Fruit fly (Drosophila melanogaster) whole organism, embryonic: Measurements from ENCODE around the gene CDase.

Experiments
- Aef1 ChIP-seq: fragments of 200-800 bp; sonication (Bioruptor generic); IDR thresholded peaks from 3 replicates; pipeline ENCODE4 v1.3.6; 2022; ENCODE audit warnings: missing biosample characterization, missing genetic modification characterization
- Atf3 ChIP-seq: fragments of 200-800 bp; sonication (Bioruptor generic); optimal IDR thresholded peaks from 3 replicates; lab custom pipeline; 2016; ENCODE audit warnings: missing biosample characterization, missing genetic modification characterization
- Bgb ChIP-seq: fragments of 200-800 bp; sonication (Bioruptor generic); IDR thresholded peaks from 2 replicates; pipeline ENCODE4 v1.3.6; 2022; ENCODE audit warnings: missing biosample characterization, missing genetic modification characterization; ENCODE audit not compliant: partially characterized antibody
- CG11695 ChIP-seq: fragments of 200-800 bp; sonication (Bioruptor generic); IDR thresholded peaks from 3 replicates; pipeline ENCODE4 v1.3.6; 2022; ENCODE audit warnings: missing biosample characterization, missing genetic modification characterization
- CG12104 ChIP-seq: fragments of 200-800 bp; sonication (Bioruptor generic); optimal IDR thresholded peaks from 3 replicates; lab custom pipeline; 2016; ENCODE audit warnings: missing biosample characterization, missing genetic modification characterization
- CG13424 ChIP-seq: fragments of 200-800 bp; sonication (Bioruptor generic); optimal IDR thresholded peaks from 2 replicates; lab custom pipeline; 2019; ENCODE audit warnings: missing biosample characterization, mild to moderate bottlenecking, missing genetic modification characterization, moderate library complexity
- CG14014 ChIP-seq: fragments of 200-800 bp; sonication (Bioruptor generic); IDR thresholded peaks from 2 replicates; pipeline ENCODE4 v1.3.6; 2022; ENCODE audit warnings: missing biosample characterization, missing genetic modification characterization
- CG14667 ChIP-seq: fragments of 200-800 bp; sonication (Bioruptor generic); IDR thresholded peaks from 2 replicates; pipeline ENCODE4 v1.3.6; 2022; ENCODE audit warnings: missing biosample characterization, missing genetic modification characterization
- CG2202 ChIP-seq: fragments of 200-800 bp; sonication (Bioruptor generic); optimal IDR thresholded peaks from 2 replicates; lab custom pipeline; 2018; ENCODE audit warnings: missing biosample characterization, mild to moderate bottlenecking, missing genetic modification characterization
- CG42726 ChIP-seq: fragments of 200-800 bp; sonication (Bioruptor generic); IDR thresholded peaks from 2 replicates; pipeline ENCODE4 v1.3.6; 2022; ENCODE audit warnings: missing biosample characterization, missing genetic modification characterization; ENCODE audit not compliant: partially characterized antibody
- CG8281 ChIP-seq: fragments of 200-800 bp; sonication (Bioruptor generic); optimal IDR thresholded peaks from 2 replicates; lab custom pipeline; 2018; ENCODE audit warnings: missing biosample characterization, mild to moderate bottlenecking, missing genetic modification characterization, moderate library complexity
- D ChIP-seq, 2 experiments: fragments of 200-800 bp in 1 of 2; fragments of >200 bp in 1 of 2; sonication (Bioruptor generic) in 1 of 2; optimal IDR thresholded peaks; 2 replicates in 1 of 2; 3 replicates in 1 of 2; lab custom pipeline; 2017; ENCODE audit warnings: mild to moderate bottlenecking in 1 of 2, missing biosample characterization in 1 of 2, missing genetic modification characterization in 1 of 2, missing genetic modification reagents in 1 of 2
- D19B ChIP-seq: fragments of 200-800 bp; sonication (Bioruptor generic); optimal IDR thresholded peaks from 2 replicates; lab custom pipeline; 2017; ENCODE audit warnings: missing biosample characterization, mild to moderate bottlenecking, missing genetic modification characterization
- Deaf1 ChIP-seq: fragments of 200-800 bp; optimal IDR thresholded peaks from 3 replicates; lab custom pipeline; 2019; ENCODE audit warnings: missing biosample characterization, mild to moderate bottlenecking, missing genetic modification characterization, moderate library complexity
- Elba2 ChIP-seq: fragments of 200-800 bp; sonication (Bioruptor generic); optimal IDR thresholded peaks from 3 replicates; lab custom pipeline; 2016; ENCODE audit warnings: missing biosample characterization, missing genetic modification characterization
- HLH4C ChIP-seq: fragments of 200-800 bp; sonication (Bioruptor generic); IDR thresholded peaks from 3 replicates; pipeline ENCODE4 v1.3.6; 2022; ENCODE audit warnings: missing biosample characterization, missing genetic modification characterization; ENCODE audit not compliant: partially characterized antibody
- MBD-R2 ChIP-seq: fragments of 200-800 bp; sonication (Bioruptor generic); IDR thresholded peaks from 2 replicates; pipeline ENCODE4 v1.3.6; 2022; ENCODE audit warnings: missing biosample characterization, missing genetic modification characterization
- NfI ChIP-seq: fragments of 200-800 bp; sonication (Bioruptor generic); optimal IDR thresholded peaks from 3 replicates; lab custom pipeline; 2018; ENCODE audit warnings: missing biosample characterization, mild to moderate bottlenecking, missing genetic modification characterization, moderate library complexity
- Pdp1 ChIP-seq, 2 experiments: fragments of 200-800 bp; sonication (Bioruptor generic); optimal IDR thresholded peaks; 3 replicates each; lab custom pipeline; 2016; ENCODE audit warnings: missing biosample characterization in 2 of 2, missing genetic modification characterization in 2 of 2, mild to moderate bottlenecking in 1 of 2, moderate library complexity in 1 of 2
- Rx ChIP-seq: fragments of 200-800 bp; sonication (Bioruptor generic); IDR thresholded peaks from 2 replicates; pipeline ENCODE4 v1.3.6; 2022; ENCODE audit warnings: missing biosample characterization, missing genetic modification characterization
- Side ChIP-seq: fragments of 200-800 bp; sonication (Bioruptor generic); optimal IDR thresholded peaks from 2 replicates; lab custom pipeline; 2016; ENCODE audit warnings: missing biosample characterization, missing genetic modification characterization
- da ChIP-seq: fragments of 200-800 bp; sonication (Bioruptor generic); optimal IDR thresholded peaks from 2 replicates; lab custom pipeline; 2016; ENCODE audit warnings: missing biosample characterization, missing genetic modification characterization
- exex ChIP-seq: fragments of 200-800 bp; sonication (Bioruptor generic); optimal IDR thresholded peaks from 4 replicates; lab custom pipeline; 2018; ENCODE audit warnings: missing biosample characterization, mild to moderate bottlenecking, missing genetic modification characterization, moderate library complexity
- gsb-n ChIP-seq: fragments of 200-800 bp; sonication (Bioruptor generic); optimal IDR thresholded peaks from 3 replicates; lab custom pipeline; 2018; ENCODE audit warnings: missing biosample characterization, mild to moderate bottlenecking, missing genetic modification characterization
- jigr1 ChIP-seq: fragments of 200-800 bp; sonication (Bioruptor generic); IDR thresholded peaks from 3 replicates; pipeline ENCODE4 v1.3.6; 2022; ENCODE audit warnings: missing biosample characterization, missing genetic modification characterization
- lov ChIP-seq, 2 experiments: fragments of 200-800 bp in 1 of 2; fragments of >200 bp in 1 of 2; sonication (Bioruptor generic) in 1 of 2; IDR thresholded peaks in 1 of 2; optimal IDR thresholded peaks in 1 of 2; 2 replicates in 1 of 2; 3 replicates in 1 of 2; pipeline versions ENCODE4 v1.3.6 to Lab custom; 2017 to 2022; ENCODE audit warnings: missing biosample characterization in 1 of 2, missing genetic modification characterization in 1 of 2
- mirr ChIP-seq: fragments of 200-800 bp; sonication (Bioruptor generic); optimal IDR thresholded peaks from 3 replicates; lab custom pipeline; 2018; ENCODE audit warnings: missing biosample characterization, mild to moderate bottlenecking, missing genetic modification characterization
- nerfin-1 ChIP-seq: fragments of 200-800 bp; sonication (Bioruptor generic); optimal IDR thresholded peaks from 3 replicates; lab custom pipeline; 2019; ENCODE audit warnings: missing biosample characterization, mild to moderate bottlenecking, missing genetic modification characterization, moderate library complexity
- odd ChIP-seq: fragments of 200-800 bp; sonication (Bioruptor generic); optimal IDR thresholded peaks from 2 replicates; lab custom pipeline; 2017; ENCODE audit warnings: missing biosample characterization, mild to moderate bottlenecking, missing genetic modification characterization
- salm ChIP-seq: fragments of 200-800 bp; sonication (Bioruptor generic); optimal IDR thresholded peaks from 2 replicates; lab custom pipeline; 2018; ENCODE audit warnings: missing biosample characterization, mild to moderate bottlenecking, missing genetic modification characterization
- schlank ChIP-seq: fragments of 200-800 bp; sonication (Bioruptor generic); optimal IDR thresholded peaks from 2 replicates; lab custom pipeline; 2018; ENCODE audit warnings: missing biosample characterization, mild to moderate bottlenecking, missing genetic modification characterization
- so ChIP-seq: fragments of 200-800 bp; sonication (Bioruptor generic); IDR thresholded peaks from 3 replicates; pipeline ENCODE4 v1.3.6; 2022; ENCODE audit warnings: missing biosample characterization, missing genetic modification characterization
- sr ChIP-seq: fragments of 200-800 bp; sonication (Bioruptor generic); IDR thresholded peaks from 3 replicates; pipeline ENCODE4 v1.3.6; 2022; ENCODE audit warnings: missing biosample characterization, missing genetic modification characterization
- ssp ChIP-seq: fragments of 200-800 bp; sonication (Bioruptor generic); IDR thresholded peaks from 2 replicates; pipeline ENCODE4 v1.3.6; 2022; ENCODE audit warnings: missing biosample characterization, missing genetic modification characterization
- tll ChIP-seq, 2 experiments: fragments of 200-800 bp in 1 of 2; fragments of >200 bp in 1 of 2; sonication (Bioruptor generic) in 1 of 2; optimal IDR thresholded peaks; 2 replicates each; lab custom pipeline; 2017 to 2019; ENCODE audit warnings: missing biosample characterization in 2 of 2, missing genetic modification characterization in 2 of 2, mild to moderate bottlenecking in 1 of 2, moderate library complexity in 1 of 2
- zen2 ChIP-seq: fragments of 200-800 bp; sonication (Bioruptor generic); IDR thresholded peaks from 3 replicates; pipeline ENCODE4 v1.3.6; 2022; ENCODE audit warnings: missing biosample characterization, missing genetic modification characterization; ENCODE audit not compliant: partially characterized antibody

CDase gene

DNA sequence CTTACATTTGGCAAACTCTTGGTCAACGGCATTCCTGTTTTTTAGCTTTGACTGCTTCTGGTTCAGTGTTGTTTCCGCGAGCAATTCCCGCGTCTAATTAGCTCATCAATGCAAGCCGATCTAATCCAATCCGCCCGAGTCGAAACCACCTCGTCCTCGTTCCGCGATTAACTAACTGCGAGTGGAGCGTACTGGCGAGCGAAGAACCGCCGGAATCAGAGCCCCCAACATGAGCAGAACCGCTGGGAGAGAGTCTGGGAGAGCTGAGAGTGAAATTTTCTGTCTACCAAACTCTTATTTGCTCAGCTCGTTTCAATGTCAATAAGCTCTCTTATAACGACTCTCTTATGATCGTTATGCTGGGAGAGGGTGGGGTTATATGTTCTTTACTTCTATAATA lies 9.1 kb upstream of the CDase start (continued):
- TF ChIP-seq NfI (GFP tag; lab: Kevin White, UChicago) (peak; percentile 47), gsb-n (tag; lab: Kevin White, UChicago) (peak; percentile 78), D (optimal IDR thresholded peaks at IDR 0.05; lab: Kevin White, UChicago) (no peak), D (GFP tag; optimal IDR thresholded peaks at IDR 0.05; lab: Kevin White, UChicago) (peak; percentile 75), CG14667 (GFP tag; lab: Robert Waterston, UW) (no peak), Aef1 (GFP tag; lab: Robert Waterston, UW) (0 out of 3 replicates have a peak, but pooled peaks have one; percentile 22), CG42726 (no peak), tll (GFP tag; optimal IDR thresholded peaks at IDR 0.05; lab: Kevin White, UChicago) (no peak), CG8281 (tag; lab: Kevin White, UChicago) (peak; percentile 22), zen2 (GFP tag; lab: Robert Waterston, UW) (no peak), CG14014 (GFP tag; lab: Robert Waterston, UW) (no peak; the same call in 1 of the 2 replicates), Deaf1 (tag; lab: Kevin White, UChicago) (peak; percentile 67), Elba2 (GFP tag; lab: Kevin White, UChicago) (no peak), CG2202 (tag; lab: Kevin White, UChicago) (peak; percentile 87), sr (GFP tag; lab: Robert Waterston, UW) (peak; percentile 79), CG12104 (peak; percentile 61), Atf3 (GFP tag; lab: Kevin White, UChicago) (peak; percentile 68)

DNA sequence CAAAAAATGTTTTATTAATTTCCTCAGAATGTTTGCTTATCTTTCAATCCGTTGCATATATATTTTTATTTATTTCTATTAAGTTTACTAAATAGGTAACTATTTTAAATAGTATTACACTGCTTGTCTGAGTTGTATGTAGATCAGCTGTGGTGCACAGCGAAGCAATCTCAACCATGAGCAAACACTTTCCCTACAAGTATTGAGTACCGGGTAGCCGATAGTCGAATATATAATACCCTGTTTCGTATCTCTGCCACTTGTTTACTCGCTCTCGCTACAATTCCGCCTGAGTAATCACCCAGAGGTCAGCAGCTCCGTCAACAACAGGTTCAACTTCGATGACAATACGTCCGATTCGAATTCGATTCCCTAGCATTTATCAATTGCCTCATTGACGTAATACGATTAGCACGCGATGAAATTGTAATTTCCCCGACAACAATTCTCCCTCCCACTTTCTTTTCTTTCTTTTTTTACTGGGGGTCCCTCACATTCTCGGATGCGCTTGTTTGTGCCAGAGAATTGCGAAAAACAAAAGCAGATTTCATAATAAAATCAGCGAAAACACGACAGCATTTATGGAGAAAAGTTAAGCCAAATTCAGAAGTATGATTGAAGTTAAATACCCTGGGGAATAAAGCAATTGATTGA lies 8.5 kb upstream of the CDase start:
- TF ChIP-seq Rx, result 0 out of 2 replicates have a peak, but pooled peaks have one; percentile 6
- TF ChIP-seq Side (GFP tag; lab: Kevin White, UChicago), result no peak
- 0 out of 3 replicates have a peak, but pooled peaks have one; percentile 4 for TF ChIP-seq CG11695 (GFP tag; lab: Robert Waterston, UW)
- no peak for TF ChIP-seq CG13424 (tag; lab: Kevin White, UChicago)
- TF ChIP-seq da (GFP tag; lab: Kevin White, UChicago), result no peak
- peak; percentile 54 for TF ChIP-seq D19B
- TF ChIP-seq Bgb (GFP tag; lab: Robert Waterston, UW), result peak; percentile 50; the same call in 1 of the 2 replicates
- peak in 1 of 2 experiments; percentile 1 for TF ChIP-seq Pdp1 (GFP tag; optimal IDR thresholded peaks at IDR 0.05; lab: Kevin White, UChicago)
- no peak for TF ChIP-seq odd (GFP tag; lab: Kevin White, UChicago)
- peak; percentile 51; the same call in 2 of the 3 replicates for TF ChIP-seq HLH4C (GFP tag; lab: Robert Waterston, UW)
- TF ChIP-seq schlank (tag; lab: Kevin White, UChicago), result no peak
- no peak for TF ChIP-seq MBD-R2 (GFP tag; lab: Robert Waterston, UW)

DNA sequence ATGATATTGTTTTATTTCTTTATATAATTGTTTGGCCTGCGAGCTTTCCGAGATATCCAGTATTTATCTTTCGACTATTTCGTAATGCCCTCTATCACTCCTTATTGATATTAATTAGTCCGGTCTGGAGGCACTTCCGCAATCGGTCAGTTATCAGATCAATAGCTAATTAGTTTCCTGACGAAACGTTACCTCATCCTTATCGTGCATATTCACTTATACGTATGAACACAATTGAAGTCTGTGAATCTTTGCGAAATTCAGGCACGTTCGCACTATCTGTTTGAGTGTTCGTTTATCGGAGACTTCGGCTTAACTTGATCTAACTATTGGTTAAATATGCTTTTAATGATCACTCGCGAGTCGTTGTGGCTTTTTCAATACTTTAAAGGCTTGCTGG lies 6.1 kb upstream of the CDase start:
- TF ChIP-seq lov (optimal IDR thresholded peaks at IDR 0.05; lab: Kevin White, UChicago) (no peak), lov (GFP tag; IDR thresholded peaks at IDR 0.05; lab: Robert Waterston, UW) (no peak), so (GFP tag; lab: Robert Waterston, UW) (no peak), exex (peak; percentile 74), mirr (peak; percentile 55), jigr1 (no peak), ssp (GFP tag; lab: Robert Waterston, UW) (no peak), Pdp1 (GFP tag; optimal IDR thresholded peaks at IDR 0.05; lab: Kevin White, UChicago) (peak in 1 of 2 experiments; percentile 60), salm (no peak), nerfin-1 (no peak)
